Worm (Caenorhabditis elegans): ENCODE results near the gene ZK666.2.
A peak's percentile ranks its signal among the peaks of the same experiment; 100 is the strongest.
"Not testable (repeated sequence)": the region's sequence is repeated elsewhere in the genome, so short reads cannot be mapped to it uniquely, and the experiment has no call there.

Gene ZK666.2

ce11 chrII:10446300-10446699 is 25.4 kb downstream of the ZK666.2 start:
- no peak for TF ChIP-seq hmbx-1 (tag; optimal IDR thresholded peaks at IDR 0.05)
- TF ChIP-seq tra-4 (tag; optimal IDR thresholded peaks at IDR 0.05) = no peak
- TF ChIP-seq sea-1 (GFP tag; conservative IDR thresholded peaks at IDR 0.05) = no peak
- no peak for TF ChIP-seq flt-1 (GFP tag; IDR thresholded peaks at IDR 0.05)
- TF ChIP-seq pes-1 (GFP tag; IDR thresholded peaks at IDR 0.05) = no peak
- TF ChIP-seq aly-1 (tag; optimal IDR thresholded peaks at IDR 0.05) = no peak
- TF ChIP-seq ets-7 (tag; optimal IDR thresholded peaks at IDR 0.05) = no peak
- TF ChIP-seq tbx-37 (GFP tag; conservative IDR thresholded peaks at IDR 0.05) = no peak
- TF ChIP-seq hnd-1 (tag; optimal IDR thresholded peaks at IDR 0.05) = no peak
- TF ChIP-seq ama-1 (optimal IDR thresholded peaks at IDR 0.05) = no peak
- no peak for TF ChIP-seq B0310.2 (tag; optimal IDR thresholded peaks at IDR 0.05)
- TF ChIP-seq ceh-36 (tag; optimal IDR thresholded peaks at IDR 0.05) = no peak
- no peak for TF ChIP-seq F13C5.2 (tag; optimal IDR thresholded peaks at IDR 0.05)
- TF ChIP-seq ceh-13 (GFP tag; optimal IDR thresholded peaks at IDR 0.05) = no peak
- no peak for TF ChIP-seq tbx-11 (GFP tag; IDR thresholded peaks at IDR 0.05)
- TF ChIP-seq hmg-4 (GFP tag; optimal IDR thresholded peaks at IDR 0.05) = no peak
- TF ChIP-seq scrt-1 (GFP tag; IDR thresholded peaks at IDR 0.05) = no peak

ce11 chrII:10445738-10446137 is 26.0 kb downstream of the ZK666.2 start:
- no peak for TF ChIP-seq ets-7 (tag; optimal IDR thresholded peaks at IDR 0.05)
- no peak for TF ChIP-seq hnd-1 (tag; optimal IDR thresholded peaks at IDR 0.05)
- TF ChIP-seq pes-1 (GFP tag; IDR thresholded peaks at IDR 0.05) = no peak
- TF ChIP-seq aly-1 (tag; optimal IDR thresholded peaks at IDR 0.05) = no peak
- TF ChIP-seq ceh-36 (tag; optimal IDR thresholded peaks at IDR 0.05) = no peak
- TF ChIP-seq hmg-4 (GFP tag; optimal IDR thresholded peaks at IDR 0.05) = peak; percentile 11
- TF ChIP-seq ceh-13 (GFP tag; optimal IDR thresholded peaks at IDR 0.05) = no peak
- 0 out of 2 replicates have a peak, but pooled peaks have one; percentile 27 for TF ChIP-seq tbx-11 (GFP tag; IDR thresholded peaks at IDR 0.05)
- TF ChIP-seq tra-4 (tag; optimal IDR thresholded peaks at IDR 0.05) = no peak
- TF ChIP-seq scrt-1 (GFP tag; IDR thresholded peaks at IDR 0.05) = no peak
- TF ChIP-seq sea-1 (GFP tag; conservative IDR thresholded peaks at IDR 0.05) = no peak
- no peak for TF ChIP-seq B0310.2 (tag; optimal IDR thresholded peaks at IDR 0.05)
- no peak for TF ChIP-seq ama-1 (optimal IDR thresholded peaks at IDR 0.05)

- TF ChIP-seq ets-7 (tag; optimal IDR thresholded peaks at IDR 0.05) (no peak), sea-1 (GFP tag; conservative IDR thresholded peaks at IDR 0.05) (no peak), ceh-36 (tag; optimal IDR thresholded peaks at IDR 0.05) (no peak), tbx-37 (GFP tag; conservative IDR thresholded peaks at IDR 0.05) (no peak), ama-1 (optimal IDR thresholded peaks at IDR 0.05) (no peak), flt-1 (GFP tag; IDR thresholded peaks at IDR 0.05) (no peak), scrt-1 (GFP tag; IDR thresholded peaks at IDR 0.05) (no peak), F13C5.2 (tag; optimal IDR thresholded peaks at IDR 0.05) (no peak), pes-1 (GFP tag; IDR thresholded peaks at IDR 0.05) (no peak), aly-1 (tag; optimal IDR thresholded peaks at IDR 0.05) (no peak), ceh-13 (GFP tag; optimal IDR thresholded peaks at IDR 0.05) (no peak), tbx-11 (GFP tag; IDR thresholded peaks at IDR 0.05) (no peak), B0310.2 (tag; optimal IDR thresholded peaks at IDR 0.05) (no peak), hmbx-1 (tag; optimal IDR thresholded peaks at IDR 0.05) (no peak)
Measured at ce11 chrII:10444971-10445707, 26.6 kb downstream of the ZK666.2 start.

ce11 chrII:10443898-10444297 is 27.8 kb downstream of the ZK666.2 start:
- TF ChIP-seq pes-1 (GFP tag; IDR thresholded peaks at IDR 0.05) = no peak
- no peak for TF ChIP-seq flt-1 (GFP tag; IDR thresholded peaks at IDR 0.05)
- TF ChIP-seq ama-1 (optimal IDR thresholded peaks at IDR 0.05) = no peak

ce11 chrII:10442846-10443245 is 28.8 kb downstream of the ZK666.2 start, which contains the start of gene ZK673.1:
ZK673.1 (plus strand) TSS chrII:10443146.
- TF ChIP-seq flt-1 (GFP tag; IDR thresholded peaks at IDR 0.05); aly-1 (tag; optimal IDR thresholded peaks at IDR 0.05); F13C5.2 (tag; optimal IDR thresholded peaks at IDR 0.05): not testable (repeated sequence)

ce11 chrII:10439976-10440375 is 31.7 kb downstream of the ZK666.2 start, which contains the start of gene E04D5.4:
E04D5.4 (plus strand) TSS chrII:10440276.
- no peak for TF ChIP-seq tra-4 (tag; optimal IDR thresholded peaks at IDR 0.05)
- no peak for TF ChIP-seq B0310.2 (tag; optimal IDR thresholded peaks at IDR 0.05)
- no peak for TF ChIP-seq sea-1 (GFP tag; conservative IDR thresholded peaks at IDR 0.05)

ce11 chrII:10437840-10438239 is 33.9 kb downstream of the ZK666.2 start:
- TF ChIP-seq aly-1 (tag; optimal IDR thresholded peaks at IDR 0.05) (no peak), ceh-36 (tag; optimal IDR thresholded peaks at IDR 0.05) (no peak), pes-1 (GFP tag; IDR thresholded peaks at IDR 0.05) (no peak), hmg-4 (GFP tag; optimal IDR thresholded peaks at IDR 0.05) (no peak), flt-1 (GFP tag; IDR thresholded peaks at IDR 0.05) (no peak), hnd-1 (tag; optimal IDR thresholded peaks at IDR 0.05) (no peak), B0310.2 (tag; optimal IDR thresholded peaks at IDR 0.05) (no peak), tbx-37 (GFP tag; conservative IDR thresholded peaks at IDR 0.05) (no peak), ama-1 (optimal IDR thresholded peaks at IDR 0.05) (no peak), ceh-13 (GFP tag; optimal IDR thresholded peaks at IDR 0.05) (no peak), tra-4 (tag; optimal IDR thresholded peaks at IDR 0.05) (no peak), F13C5.2 (tag; optimal IDR thresholded peaks at IDR 0.05) (no peak), scrt-1 (GFP tag; IDR thresholded peaks at IDR 0.05) (no peak), tbx-11 (GFP tag; IDR thresholded peaks at IDR 0.05) (no peak), ets-7 (tag; optimal IDR thresholded peaks at IDR 0.05) (no peak), hmbx-1 (tag; optimal IDR thresholded peaks at IDR 0.05) (no peak), sea-1 (GFP tag; conservative IDR thresholded peaks at IDR 0.05) (no peak)

ce11 chrII:10435836-10436235 is 35.9 kb downstream of the ZK666.2 start, which contains the start of gene cut-4:
cut-4 (plus strand) TSS chrII:10436136.
- TF ChIP-seq tbx-37 (GFP tag; conservative IDR thresholded peaks at IDR 0.05) = no peak
- TF ChIP-seq tbx-11 (GFP tag; IDR thresholded peaks at IDR 0.05) = no peak
- no peak for TF ChIP-seq aly-1 (tag; optimal IDR thresholded peaks at IDR 0.05)
- TF ChIP-seq hnd-1 (tag; optimal IDR thresholded peaks at IDR 0.05) = no peak
